Worm (Caenorhabditis elegans): ENCODE results near the gene Y38H6C.23.
"Not testable (repeated sequence)": the region's sequence is repeated elsewhere in the genome, so short reads cannot be mapped to it uniquely, and the experiment has no call there.

The Y38H6C.23 gene

DNA sequence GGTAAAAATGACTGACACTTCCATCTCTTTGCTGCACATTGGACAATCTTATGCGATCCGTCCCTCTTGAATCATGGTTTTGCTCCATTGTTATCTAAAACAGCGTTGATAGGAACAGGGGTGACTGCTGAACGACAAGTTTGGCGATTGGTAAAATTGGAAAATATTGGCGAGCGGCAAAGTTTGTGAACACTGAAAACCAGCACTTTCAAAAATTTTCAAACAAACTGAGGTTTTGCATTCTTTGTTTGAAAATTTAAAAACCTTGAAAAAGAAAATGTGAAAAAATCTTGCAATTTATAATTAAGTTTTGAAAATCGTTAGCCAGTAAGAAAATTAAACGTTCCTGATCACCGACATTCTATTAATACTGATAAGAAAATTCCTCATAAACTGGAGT, 10.3 kb upstream of the Y38H6C.23 start, which contains the start of gene F26F2.3:
Gene F26F2.3 (minus strand): TSS at position 101 of the 400 bp plus-strand sequence.
- TF ChIP-seq him-1 (tag; optimal IDR thresholded peaks at IDR 0.05) = no peak
- TF ChIP-seq W03F9.2 (tag; optimal IDR thresholded peaks at IDR 0.05) = no peak
- no peak for TF ChIP-seq dao-5 (tag; optimal IDR thresholded peaks at IDR 0.05)

DNA sequence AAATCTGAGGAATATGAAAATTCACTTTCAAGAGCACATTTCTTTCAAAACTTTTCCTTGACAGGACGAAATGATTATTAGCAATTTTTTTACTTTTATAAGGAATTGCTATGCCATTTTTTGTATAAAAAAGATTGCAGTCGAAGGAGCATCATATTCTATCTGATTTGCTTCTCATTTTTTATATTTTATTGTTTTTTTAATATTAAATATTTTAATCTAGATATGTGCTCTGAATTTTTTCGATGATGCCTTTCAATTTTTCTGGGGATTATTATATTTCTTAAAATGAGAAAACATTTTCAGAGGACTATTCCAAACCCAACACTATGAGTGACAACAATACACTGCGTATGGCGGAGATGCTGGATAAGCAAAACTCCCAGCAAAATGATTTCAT, 7.9 kb upstream of the Y38H6C.23 start, which contains the start of gene F26F2.13:
Gene F26F2.13 (plus strand): TSS at position 301 of the 400 bp plus-strand sequence.
- TF ChIP-seq W03F9.2, dao-5, him-1 (tag; optimal IDR thresholded peaks at IDR 0.05): not testable (repeated sequence)

DNA sequence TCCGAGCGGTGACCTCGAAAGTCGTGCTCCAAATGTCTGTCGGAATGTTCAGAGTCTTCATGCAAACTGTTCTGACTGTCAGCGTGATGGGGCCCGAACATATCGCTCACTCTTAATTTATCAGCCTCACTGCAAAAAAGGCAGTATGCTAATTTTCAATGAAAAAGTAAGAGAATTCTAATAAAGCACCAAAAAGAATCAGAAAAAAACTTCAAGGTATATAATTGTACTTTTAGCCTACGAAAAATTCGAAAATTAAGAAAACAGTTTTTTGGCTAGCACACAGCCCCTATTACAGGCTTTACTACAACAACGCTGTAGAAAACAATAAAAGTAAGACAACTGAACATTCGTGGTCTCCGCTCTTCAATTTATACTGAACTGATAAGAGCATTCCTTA, 5.6 kb upstream of the Y38H6C.23 start, which contains the start of gene F26F2.1:
Gene F26F2.1 (minus strand): TSS at position 101 of the 400 bp plus-strand sequence.
- TF ChIP-seq W03F9.2 (tag; optimal IDR thresholded peaks at IDR 0.05) (no peak), dao-5 (tag; optimal IDR thresholded peaks at IDR 0.05) (no peak), him-1 (tag; optimal IDR thresholded peaks at IDR 0.05) (no peak)

DNA sequence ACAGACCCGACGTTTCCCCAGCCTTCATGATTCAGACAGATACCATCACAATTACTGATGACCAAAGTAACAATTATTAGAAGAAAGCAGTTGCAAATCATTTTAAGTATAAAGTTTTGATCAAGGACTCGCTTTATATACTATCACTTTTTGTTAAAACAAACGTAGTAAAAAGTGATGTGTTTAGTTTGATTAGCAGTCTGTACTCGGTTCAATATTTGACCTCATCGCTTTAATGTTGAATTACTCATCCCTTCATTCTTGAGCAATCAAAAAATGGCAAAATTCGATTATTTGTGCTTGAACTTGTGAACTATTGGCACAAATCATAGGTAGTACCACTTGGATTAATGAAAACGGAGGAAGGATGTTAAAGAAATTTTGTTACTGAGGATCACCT, 2.1 kb upstream of the Y38H6C.23 start, which contains the start of gene abf-4:
Gene abf-4 (minus strand): TSS at position 101 of the 400 bp plus-strand sequence.
- TF ChIP-seq him-1 (tag; optimal IDR thresholded peaks at IDR 0.05) = no peak
- no peak for TF ChIP-seq W03F9.2 (tag; optimal IDR thresholded peaks at IDR 0.05)
- TF ChIP-seq dao-5 (tag; optimal IDR thresholded peaks at IDR 0.05) = no peak

DNA sequence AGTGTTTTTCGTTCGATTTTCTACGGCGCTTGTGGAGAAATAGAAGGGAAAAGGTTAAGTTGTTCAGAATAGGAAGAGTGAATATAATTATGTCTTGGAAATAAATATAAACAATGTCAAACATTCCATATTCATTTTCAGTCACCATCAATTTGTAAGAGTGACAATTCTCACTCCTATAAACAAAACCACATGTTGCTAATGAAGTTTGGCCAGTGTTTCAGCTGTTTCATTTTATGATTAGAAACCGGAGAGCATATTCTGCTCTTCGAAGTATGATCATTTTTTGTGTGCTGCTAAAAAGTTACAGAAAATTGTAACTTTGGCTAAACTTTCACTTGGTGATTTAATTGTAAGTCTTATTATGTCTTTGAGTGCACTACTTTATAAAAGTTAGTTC, 1.0 kb downstream of the Y38H6C.23 start, which contains the start of gene Y38H6C.21:
Gene Y38H6C.21 (minus strand): TSS at position 148 of the 400 bp plus-strand sequence.
- no peak for TF ChIP-seq dao-5 (tag; optimal IDR thresholded peaks at IDR 0.05)
- no peak for TF ChIP-seq W03F9.2 (tag; optimal IDR thresholded peaks at IDR 0.05)
- TF ChIP-seq him-1 (tag; optimal IDR thresholded peaks at IDR 0.05) = no peak

DNA sequence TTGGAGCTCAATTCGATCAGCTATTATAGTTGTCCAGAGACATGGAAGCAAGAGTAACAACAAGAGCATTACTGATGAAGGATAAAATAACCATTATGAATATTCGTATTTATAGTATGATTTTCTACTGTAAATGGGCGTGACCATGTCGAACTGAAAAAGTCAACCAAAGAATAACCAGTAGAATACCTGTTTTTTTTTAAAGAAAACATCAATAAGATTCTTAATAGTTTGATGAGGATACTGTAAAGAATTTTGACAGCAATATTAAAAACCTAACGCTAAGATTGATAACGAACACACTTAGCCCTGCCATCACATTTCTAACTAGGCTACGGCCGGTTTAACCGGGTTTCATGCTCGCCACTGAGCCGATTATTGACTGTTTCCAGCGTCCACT, 3.2 kb downstream of the Y38H6C.23 start, which contains the start of gene vmo-1:
Gene vmo-1 (minus strand): TSS at position 101 of the 400 bp plus-strand sequence.
- TF ChIP-seq W03F9.2 (tag; optimal IDR thresholded peaks at IDR 0.05) (no peak), him-1 (tag; optimal IDR thresholded peaks at IDR 0.05) (no peak), dao-5 (tag; optimal IDR thresholded peaks at IDR 0.05) (no peak)

DNA sequence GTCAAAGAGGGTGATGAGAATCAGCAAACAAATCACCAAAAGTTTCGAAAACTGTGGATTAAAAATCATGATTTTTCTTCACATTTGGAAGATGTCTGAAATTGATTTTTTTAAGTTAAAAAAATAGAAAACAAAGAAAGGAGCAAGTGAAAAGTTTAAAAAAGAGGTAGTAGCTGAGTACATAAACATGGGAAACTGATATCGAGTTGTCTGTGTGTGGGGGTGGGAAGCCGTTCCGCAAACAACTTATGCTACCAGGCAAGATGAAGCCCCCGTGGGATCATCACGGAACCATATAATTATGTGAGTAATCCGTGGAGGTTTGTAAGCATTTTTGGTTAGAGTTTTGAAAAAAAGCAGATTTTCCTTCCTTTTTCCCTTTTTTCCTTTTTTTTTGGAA, 5.1 kb downstream of the Y38H6C.23 start, which contains the start of gene Y38H6C.20:
Gene Y38H6C.20 (minus strand): TSS at position 101 of the 400 bp plus-strand sequence.
- TF ChIP-seq dao-5 (tag; optimal IDR thresholded peaks at IDR 0.05) (no peak), him-1 (tag; optimal IDR thresholded peaks at IDR 0.05) (no peak), W03F9.2 (tag; optimal IDR thresholded peaks at IDR 0.05) (no peak)

DNA sequence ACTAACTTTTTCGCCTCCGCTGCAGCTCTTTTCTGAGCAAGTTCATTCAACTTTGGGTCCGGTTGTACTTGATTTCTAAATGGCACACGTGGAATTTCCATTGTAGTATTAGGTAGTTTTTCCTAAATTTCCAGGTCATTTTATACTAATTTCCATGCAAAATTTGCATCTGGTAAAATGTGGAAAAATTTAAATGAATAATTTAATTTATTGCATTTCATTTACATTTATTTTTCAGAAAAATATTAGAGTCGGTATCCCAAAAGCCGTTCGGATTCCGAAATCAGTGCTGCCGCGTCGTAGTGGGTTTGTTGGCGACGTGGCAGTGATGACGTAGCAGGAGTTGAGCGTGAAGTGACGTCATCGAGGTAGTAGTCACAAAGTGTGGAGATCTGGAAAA, 9.1 kb downstream of the Y38H6C.23 start, which contains the start of gene Y38H6C.18:
Gene Y38H6C.18 (minus strand): TSS at position 101 of the 400 bp plus-strand sequence.
- TF ChIP-seq him-1 (tag; optimal IDR thresholded peaks at IDR 0.05) = no peak
- no peak for TF ChIP-seq W03F9.2 (tag; optimal IDR thresholded peaks at IDR 0.05)
- no peak for TF ChIP-seq dao-5 (tag; optimal IDR thresholded peaks at IDR 0.05)

DNA sequence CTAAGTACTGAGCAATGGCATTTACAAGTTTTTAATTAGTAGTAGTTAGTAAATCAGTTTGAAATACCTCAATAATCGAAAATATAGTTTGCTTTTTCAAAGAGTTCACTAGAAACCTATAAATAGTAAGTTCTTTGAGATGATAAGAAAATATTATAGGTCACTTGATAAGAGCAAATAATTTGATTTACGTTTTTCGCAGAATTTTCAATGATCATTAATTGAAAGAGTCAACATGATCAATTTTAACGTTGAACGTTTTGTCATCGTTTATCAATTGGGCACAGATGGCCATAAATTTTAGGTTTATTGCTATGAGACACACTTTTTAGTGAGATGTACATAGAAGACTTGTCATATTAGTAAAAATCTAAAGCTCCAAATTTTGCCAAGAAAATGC, 10.4 kb downstream of the Y38H6C.23 start:
- TF ChIP-seq dao-5 (tag; optimal IDR thresholded peaks at IDR 0.05) (no peak), W03F9.2 (tag; optimal IDR thresholded peaks at IDR 0.05) (no peak), him-1 (tag; optimal IDR thresholded peaks at IDR 0.05) (no peak)

DNA sequence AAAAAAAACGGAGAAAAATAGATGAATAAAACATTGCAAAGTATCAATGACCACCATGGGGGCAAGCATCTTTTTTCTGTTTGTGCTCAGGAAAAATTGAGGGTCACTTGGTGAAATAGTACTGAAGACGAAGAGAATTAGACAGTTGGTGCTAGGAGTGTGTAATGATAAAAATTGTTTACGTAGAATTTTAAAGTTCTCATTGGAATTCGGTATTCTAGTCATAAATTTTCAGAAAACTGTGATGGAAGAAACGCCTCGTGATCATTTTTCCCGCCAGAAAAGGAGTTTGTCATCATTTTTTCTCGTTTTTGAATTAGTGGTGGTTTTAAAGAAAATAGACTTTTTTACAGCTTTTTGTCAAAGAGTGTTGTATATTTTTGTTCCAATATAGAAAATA, 11.6 kb downstream of the Y38H6C.23 start:
- TF ChIP-seq dao-5 (tag; optimal IDR thresholded peaks at IDR 0.05) (no peak), him-1 (tag; optimal IDR thresholded peaks at IDR 0.05) (no peak), W03F9.2 (tag; optimal IDR thresholded peaks at IDR 0.05) (no peak)

DNA sequence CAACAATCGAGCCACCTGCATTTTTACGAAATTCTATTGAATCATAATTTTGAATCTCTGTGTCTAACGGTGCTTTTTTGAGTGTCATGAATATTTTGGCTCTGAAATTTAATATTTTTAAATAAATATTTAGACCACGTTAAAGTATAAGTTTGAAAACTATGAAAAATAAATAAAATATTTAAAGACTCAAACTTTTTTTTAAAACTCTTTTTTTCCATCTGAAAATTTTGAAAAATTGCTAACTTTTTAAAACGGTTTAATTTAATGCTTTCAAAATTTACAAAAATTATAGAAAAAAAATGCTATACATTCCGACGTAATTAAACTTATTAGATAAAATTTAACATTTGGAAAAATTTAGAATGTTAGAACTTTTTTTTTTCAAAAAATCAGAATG, 12.1 kb downstream of the Y38H6C.23 start, which contains the start of gene slc-36.3:
Gene slc-36.3 (minus strand): TSS at position 101 of the 400 bp plus-strand sequence.
- no peak for TF ChIP-seq him-1 (tag; optimal IDR thresholded peaks at IDR 0.05)
- no peak for TF ChIP-seq dao-5 (tag; optimal IDR thresholded peaks at IDR 0.05)
- no peak for TF ChIP-seq W03F9.2 (tag; optimal IDR thresholded peaks at IDR 0.05)

DNA sequence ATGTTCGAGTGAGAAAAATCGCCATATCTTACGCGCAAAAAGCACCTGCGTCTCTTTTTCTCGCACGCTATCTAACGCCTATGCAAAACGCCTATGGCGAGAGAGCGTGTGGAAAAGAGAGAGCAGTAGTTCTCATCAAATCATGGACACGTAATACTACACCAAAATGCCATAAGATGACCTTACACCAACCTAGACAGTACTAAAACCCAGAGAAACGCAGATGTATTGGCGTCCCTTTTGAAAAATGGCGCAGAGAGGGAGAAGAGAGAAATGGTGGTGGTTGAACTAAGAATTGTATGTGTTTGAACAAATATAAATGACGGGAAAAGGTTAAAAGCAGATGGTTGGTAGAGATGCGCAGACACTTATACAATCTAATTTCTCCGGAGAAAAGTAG, 17.1 kb downstream of the Y38H6C.23 start, which contains the start of gene Y38H6C.16:
Gene Y38H6C.16 (minus strand): TSS at position 293 of the 400 bp plus-strand sequence.
- TF ChIP-seq W03F9.2 (tag; optimal IDR thresholded peaks at IDR 0.05) = no peak
- no peak for TF ChIP-seq dao-5 (tag; optimal IDR thresholded peaks at IDR 0.05)
- TF ChIP-seq him-1 (tag; optimal IDR thresholded peaks at IDR 0.05) = no peak

DNA sequence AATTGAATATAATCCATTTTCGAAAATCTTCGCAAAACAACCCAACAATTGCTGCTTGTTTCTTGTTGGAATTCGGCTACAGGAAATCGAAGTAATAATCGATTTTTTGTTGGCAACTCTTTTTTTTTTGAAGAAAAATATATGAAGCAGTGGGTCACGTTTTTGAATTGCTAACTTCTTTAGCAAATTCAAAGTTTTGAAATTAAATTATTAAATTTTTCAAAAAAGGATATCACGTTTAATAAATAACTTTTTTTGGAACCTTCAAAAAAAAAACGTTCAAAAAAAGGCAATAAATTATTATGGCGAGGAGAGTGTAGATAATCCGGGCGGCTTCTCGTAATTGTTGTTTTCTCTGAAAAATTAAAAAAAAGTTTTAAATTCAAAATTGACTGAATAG, 20.0 kb downstream of the Y38H6C.23 start, which contains the start of gene Y38H6C.15:
Gene Y38H6C.15 (minus strand): TSS at position 101 of the 400 bp plus-strand sequence.
- TF ChIP-seq him-1 (tag; optimal IDR thresholded peaks at IDR 0.05) (no peak), W03F9.2 (tag; optimal IDR thresholded peaks at IDR 0.05) (no peak), dao-5 (tag; optimal IDR thresholded peaks at IDR 0.05) (no peak)

DNA sequence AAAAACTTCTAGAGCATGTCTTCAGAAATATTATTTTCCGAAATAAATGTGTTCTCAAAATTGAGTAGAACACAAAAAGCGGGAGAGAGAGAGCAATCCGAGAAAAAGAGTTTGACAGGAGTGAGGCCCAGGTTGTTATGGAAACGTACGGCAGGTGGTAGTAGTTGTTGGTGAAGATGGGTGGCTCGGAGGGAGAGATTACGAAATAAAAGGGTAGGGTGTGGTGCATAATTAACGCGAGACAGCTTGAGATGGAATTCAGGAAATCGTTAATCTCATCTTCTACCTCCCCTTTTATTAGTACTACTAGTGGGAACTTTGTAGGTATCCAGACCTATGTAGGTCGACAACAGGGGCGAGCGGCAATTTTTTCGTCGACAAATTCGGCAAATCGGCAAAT, 22.1 kb downstream of the Y38H6C.23 start, which contains the start of gene famh-161:
Gene famh-161 (minus strand): TSS at position 101 of the 400 bp plus-strand sequence.
- TF ChIP-seq dao-5 (tag; optimal IDR thresholded peaks at IDR 0.05) (no peak), him-1 (tag; optimal IDR thresholded peaks at IDR 0.05) (no peak), W03F9.2 (tag; optimal IDR thresholded peaks at IDR 0.05) (no peak)

Data from whole organism, L4/young adult.